Fruit fly (Drosophila melanogaster): ENCODE data around the gene Fer1.

DNA sequence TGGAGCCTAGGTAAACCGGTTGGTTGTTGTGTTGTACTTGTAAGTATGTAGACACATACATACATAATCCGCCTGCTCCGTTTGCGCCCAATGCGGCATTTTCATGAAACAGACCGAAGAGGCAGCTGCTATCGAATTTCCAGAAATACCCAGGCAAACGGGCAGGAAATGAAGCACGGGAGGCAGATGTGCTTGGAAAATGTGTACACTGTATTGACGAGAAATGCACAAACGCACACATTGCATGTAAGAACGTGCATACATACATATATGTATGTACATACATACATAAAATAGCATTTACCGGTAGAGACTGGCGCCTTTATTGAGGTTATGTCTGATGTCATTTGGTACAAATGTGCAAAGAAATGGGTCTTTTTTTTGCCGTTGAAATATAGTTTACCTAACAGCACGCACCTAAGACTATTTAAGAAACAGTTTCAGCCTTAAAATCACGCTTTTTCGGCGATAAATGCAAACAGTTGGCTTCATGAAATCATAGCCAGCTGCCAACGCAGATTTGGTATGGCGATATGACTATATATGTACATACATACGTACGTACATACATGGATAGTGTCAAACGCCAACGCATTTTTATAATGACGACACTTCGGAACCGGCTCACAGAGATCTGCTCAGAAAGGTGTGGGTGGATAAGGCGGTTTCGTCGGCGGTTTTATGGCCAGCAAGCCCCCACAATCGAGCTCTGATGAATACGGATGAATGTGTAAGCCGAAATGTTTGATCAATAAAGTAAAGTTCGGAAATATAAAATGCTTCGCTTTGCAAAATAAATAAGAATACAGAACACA is 46.3 kb upstream of the Fer1 start:
- TF ChIP-seq jim (GFP tag; optimal IDR thresholded peaks at IDR 0.05) = no peak
- TF ChIP-seq pan (optimal IDR thresholded peaks at IDR 0.05) = no peak
- no peak for TF ChIP-seq N (GFP tag; optimal IDR thresholded peaks at IDR 0.05)
- TF ChIP-seq Hr78 (GFP tag; optimal IDR thresholded peaks at IDR 0.05) = no peak
- no peak for TF ChIP-seq Jra (GFP tag; optimal IDR thresholded peaks at IDR 0.05)
- TF ChIP-seq usp (GFP tag; optimal IDR thresholded peaks at IDR 0.05) = no peak
- no peak for TF ChIP-seq br (GFP tag; optimal IDR thresholded peaks at IDR 0.05)
- TF ChIP-seq sv (GFP tag; optimal IDR thresholded peaks at IDR 0.05) = no peak
